Fruit fly (Drosophila melanogaster) whole organism, wandering third instar larva: ENCODE measurements around the gene RabX5.

ENCODE experiments used
- CrebA ChIP-seq: fragments of 200-800 bp; sonication (Bioruptor generic); optimal IDR thresholded peaks from 2 replicates; lab custom pipeline; 2016; ENCODE audit warnings: missing biosample characterization, mild to moderate bottlenecking, missing genetic modification characterization, borderline replicate concordance
- Dif ChIP-seq: fragments of 200-275, 200-300 bp; sonication (Bioruptor generic); optimal IDR thresholded peaks from 2 replicates; lab custom pipeline; 2018; ENCODE audit warnings: missing biosample characterization, missing genetic modification characterization; ENCODE audit not compliant: partially characterized antibody
- Hr78 ChIP-seq: fragments of >200 bp; optimal IDR thresholded peaks from 2 replicates; lab custom pipeline; 2017; ENCODE audit warnings: missing biosample characterization, missing genetic modification characterization
- Hr83 ChIP-seq: fragments of 200-300 bp; sonication (Bioruptor generic); optimal IDR thresholded peaks from 2 replicates; lab custom pipeline; 2016; ENCODE audit warnings: missing biosample characterization, mild to moderate bottlenecking, missing genetic modification characterization, moderate library complexity; ENCODE audit not compliant: poor library complexity, severe bottlenecking
- Jra ChIP-seq: sonication (Bioruptor generic); optimal IDR thresholded peaks from 2 replicates; lab custom pipeline; 2016; ENCODE audit warnings: missing biosample characterization, missing genetic modification characterization
- Mio ChIP-seq: sonication (Bioruptor generic); optimal IDR thresholded peaks from 2 replicates; lab custom pipeline; 2016; ENCODE audit warnings: missing biosample characterization, missing genetic modification characterization
- OdsH ChIP-seq: fragments of 200-800 bp; sonication (Bioruptor generic); optimal IDR thresholded peaks from 2 replicates; lab custom pipeline; 2016; ENCODE audit warnings: missing biosample characterization, mild to moderate bottlenecking, missing genetic modification characterization
- Vsx2 ChIP-seq: fragments of 200-300, 225-300 bp; sonication (Bioruptor generic); optimal IDR thresholded peaks from 2 replicates; lab custom pipeline; 2018; ENCODE audit warnings: missing biosample characterization, missing genetic modification characterization; ENCODE audit not compliant: partially characterized antibody
- dl ChIP-seq, 2 experiments: fragments of 175-275, 200-275 bp in 1 of 2; fragments of 200-275 bp in 1 of 2; sonication (Bioruptor generic); optimal IDR thresholded peaks; lab custom pipeline; 2018; ENCODE audit warnings: mild to moderate bottlenecking in 2 of 2, missing biosample characterization in 2 of 2, missing genetic modification characterization in 2 of 2, moderate library complexity in 2 of 2; ENCODE audit not compliant: partially characterized antibody in 2 of 2, insufficient read depth in 1 of 2
- dsf ChIP-seq: sonication (Bioruptor generic); optimal IDR thresholded peaks from 2 replicates; lab custom pipeline; 2016; ENCODE audit warnings: missing biosample characterization, missing genetic modification characterization, borderline replicate concordance
- ey ChIP-seq: fragments of 200-800 bp; sonication (Bioruptor generic); optimal IDR thresholded peaks from 2 replicates; lab custom pipeline; 2016; ENCODE audit warnings: missing biosample characterization, missing genetic modification characterization
- foxo ChIP-seq, 2 experiments: fragments of 200-800 bp; sonication (Bioruptor generic); optimal IDR thresholded peaks; 2 replicates in 1 of 2; 3 replicates in 1 of 2; lab custom pipeline; 2016 to 2017; ENCODE audit warnings: missing biosample characterization in 2 of 2, missing genetic modification characterization in 2 of 2
- h ChIP-seq: fragments of 200-800 bp; sonication (Bioruptor generic); optimal IDR thresholded peaks from 3 replicates; lab custom pipeline; 2016; ENCODE audit warnings: missing biosample characterization, mild to moderate bottlenecking, missing genetic modification characterization
- lola ChIP-seq: fragments of >200 bp; optimal IDR thresholded peaks from 2 replicates; lab custom pipeline; 2017; ENCODE audit warnings: missing biosample characterization, missing genetic modification characterization
- psq ChIP-seq: fragments of 200-800 bp; sonication (Bioruptor generic); optimal IDR thresholded peaks from 3 replicates; lab custom pipeline; 2017; ENCODE audit warnings: missing biosample characterization, mild to moderate bottlenecking, missing genetic modification characterization, moderate library complexity
- rgr ChIP-seq: fragments of 200-800 bp; sonication (Bioruptor generic); optimal IDR thresholded peaks from 3 replicates; lab custom pipeline; 2016; ENCODE audit warnings: missing biosample characterization, mild to moderate bottlenecking, missing genetic modification characterization
- woc ChIP-seq: sonication (Bioruptor generic); optimal IDR thresholded peaks from 2 replicates; lab custom pipeline; 2016; ENCODE audit warnings: missing biosample characterization, mild to moderate bottlenecking, missing genetic modification characterization

Gene RabX5

DNA sequence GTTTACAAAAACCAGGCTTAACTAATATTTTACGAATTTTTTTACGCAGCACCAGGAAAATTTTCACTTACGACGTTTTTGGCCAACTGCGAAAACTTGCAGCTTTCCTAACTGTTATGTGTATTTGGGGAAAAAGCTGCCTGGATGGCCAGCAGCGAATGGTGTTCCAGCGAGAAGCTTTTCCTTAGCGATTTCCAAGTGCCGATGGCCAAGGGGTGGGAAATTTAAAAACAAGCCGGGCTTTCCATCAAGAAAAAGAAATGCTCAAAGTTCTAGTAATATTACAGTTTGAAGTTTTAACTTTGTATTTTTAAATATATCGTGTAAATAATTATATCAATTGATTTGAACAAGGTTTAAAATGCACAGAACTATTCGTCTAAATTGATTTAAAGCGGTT, 32.3 kb downstream of the RabX5 start, which contains the start of gene nSyb:
nSyb (minus strand) TSS at position 101 of the 400 bp plus-strand sequence.
- TF ChIP-seq h (GFP tag; lab: Kevin White, UChicago), result no peak

DNA sequence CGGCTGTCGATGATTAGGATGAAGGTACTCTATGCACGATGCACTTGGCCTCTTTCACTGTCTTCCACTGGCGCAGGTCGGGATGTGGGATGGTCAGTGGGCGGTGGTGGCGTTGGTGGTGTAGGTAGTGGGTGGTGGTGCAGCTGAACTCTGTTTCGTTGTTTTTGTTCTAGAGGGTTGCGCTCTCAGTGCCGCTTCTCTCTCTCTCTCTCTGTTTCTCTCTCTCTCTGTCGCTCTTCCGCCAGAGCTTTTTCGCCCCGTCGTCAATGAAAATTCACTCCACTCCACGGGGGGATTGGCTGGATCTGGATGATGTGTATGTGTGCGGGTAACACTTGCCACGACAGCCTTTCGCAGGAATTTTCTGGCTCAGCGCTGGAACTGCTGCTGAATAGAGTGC, 33.0 kb downstream of the RabX5 start:
- TF ChIP-seq Mio (GFP tag; lab: Kevin White, UChicago) (no peak), CrebA (GFP tag; lab: Kevin White, UChicago) (no peak), lola (GFP tag; lab: Kevin White, UChicago) (no peak), dl (GFP tag; optimal IDR thresholded peaks at IDR 0.05; lab: Kevin White, UChicago; ENCODE audit: insufficient read depth in 1 of 2, partially characterized antibody in 2 of 2) (no peak), Jra (no peak), foxo (GFP tag; optimal IDR thresholded peaks at IDR 0.05; lab: Kevin White, UChicago) (no peak), Vsx2 (GFP tag; lab: Kevin White, UChicago) (no peak), dsf (GFP tag; lab: Kevin White, UChicago) (no peak), Hr83 (GFP tag; lab: Kevin White, UChicago) (no peak), rgr (GFP tag; lab: Kevin White, UChicago) (no peak), Hr78 (no peak), ey (no peak), woc (GFP tag; lab: Kevin White, UChicago) (no peak)
- TF ChIP-seq, all 38 proteins: peak for 0

DNA sequence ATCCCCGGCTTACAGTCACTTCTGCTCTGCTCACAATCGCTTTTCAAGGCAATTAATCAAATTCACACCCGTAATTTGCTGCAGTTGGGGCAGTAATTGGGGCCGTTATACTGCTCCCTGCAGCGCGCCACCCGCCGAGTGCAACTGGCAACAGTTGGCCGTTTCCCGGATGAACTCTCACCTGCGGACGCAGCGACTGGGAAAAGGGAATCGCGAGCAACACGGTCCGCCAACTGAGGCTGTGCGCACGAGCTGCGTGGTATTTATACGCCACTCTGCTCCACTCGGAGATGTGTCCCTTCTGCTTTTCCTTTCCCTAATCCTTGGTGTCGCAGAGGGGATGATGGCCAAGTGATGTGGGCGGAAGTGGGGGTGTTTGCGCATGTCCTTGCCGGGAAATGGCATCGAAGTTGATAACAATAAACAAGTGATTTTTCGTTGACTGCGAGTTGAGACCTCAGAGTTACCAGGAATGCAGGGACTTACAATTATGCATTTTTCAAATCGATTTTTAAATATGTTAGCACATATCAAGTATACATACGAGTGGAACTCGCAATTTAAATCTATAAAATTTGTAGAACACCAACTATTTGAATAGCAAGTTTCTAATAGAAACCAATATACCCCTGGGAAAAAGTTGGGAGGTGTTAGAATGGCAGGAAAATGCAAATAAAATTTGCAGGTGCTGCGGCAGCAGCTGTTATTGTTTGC, 40.7 kb downstream of the RabX5 start, which contains the start of gene GC:
GC (minus strand) TSS at position 238 of the 714 bp plus-strand sequence.
- TF ChIP-seq OdsH (GFP tag; lab: Kevin White, UChicago), result peak; percentile 6
- TF ChIP-seq Vsx2 (GFP tag; lab: Kevin White, UChicago), result peak; percentile 41
- TF ChIP-seq rgr (GFP tag; lab: Kevin White, UChicago), result peak; percentile 9
- TF ChIP-seq Dif (GFP tag; lab: Kevin White, UChicago), result peak; percentile 29
- no peak for TF ChIP-seq dl (GFP tag; optimal IDR thresholded peaks at IDR 0.05; lab: Kevin White, UChicago; ENCODE audit: insufficient read depth in 1 of 2, partially characterized antibody in 2 of 2)
- TF ChIP-seq foxo (GFP tag; optimal IDR thresholded peaks at IDR 0.05; lab: Kevin White, UChicago), result peak in 1 of 2 experiments; percentile 17
- no peak for TF ChIP-seq Jra
- TF ChIP-seq psq (GFP tag; lab: Kevin White, UChicago), result no peak
- TF ChIP-seq lola (GFP tag; lab: Kevin White, UChicago), result no peak
- peak; percentile 43 for TF ChIP-seq ey

DNA sequence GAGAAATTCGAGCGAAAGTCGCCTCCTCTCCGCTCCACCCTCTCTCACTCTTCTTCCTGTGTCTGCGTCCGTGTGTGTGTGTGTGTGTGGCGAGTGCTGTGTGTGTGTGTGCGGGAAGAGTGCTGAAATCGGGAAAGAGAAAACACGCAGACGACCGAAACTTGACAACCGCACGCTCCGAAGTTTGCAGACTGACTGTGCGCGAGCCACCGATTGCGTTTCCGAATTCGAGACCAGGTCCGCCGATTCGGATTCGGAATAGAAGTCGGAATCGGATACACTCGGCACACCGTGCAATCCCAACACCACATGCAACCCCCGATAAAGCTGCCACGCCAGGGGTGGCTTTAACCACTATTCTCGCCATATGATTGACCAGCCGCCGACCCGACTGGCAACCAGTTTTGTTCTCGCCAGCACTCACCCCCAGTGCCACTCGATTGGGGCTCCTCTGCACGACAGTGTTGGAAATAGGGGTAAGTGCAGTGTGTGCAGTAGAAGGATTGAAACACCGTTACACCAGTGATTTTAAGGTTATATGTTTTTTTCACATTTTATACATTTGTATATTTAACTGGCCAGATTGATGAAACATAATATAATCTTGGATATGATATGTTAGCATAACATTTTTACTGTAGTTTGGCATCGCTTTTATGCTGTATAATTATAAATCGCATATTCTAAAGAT, 41.6 kb downstream of the RabX5 start, which contains the start of gene CG13928:
CG13928 (minus strand) TSS at position 202 of the 691 bp plus-strand sequence.
- TF ChIP-seq Dif (GFP tag; lab: Kevin White, UChicago) (peak; percentile 16), rgr (GFP tag; lab: Kevin White, UChicago) (no peak), Vsx2 (GFP tag; lab: Kevin White, UChicago) (peak; percentile 58)

DNA sequence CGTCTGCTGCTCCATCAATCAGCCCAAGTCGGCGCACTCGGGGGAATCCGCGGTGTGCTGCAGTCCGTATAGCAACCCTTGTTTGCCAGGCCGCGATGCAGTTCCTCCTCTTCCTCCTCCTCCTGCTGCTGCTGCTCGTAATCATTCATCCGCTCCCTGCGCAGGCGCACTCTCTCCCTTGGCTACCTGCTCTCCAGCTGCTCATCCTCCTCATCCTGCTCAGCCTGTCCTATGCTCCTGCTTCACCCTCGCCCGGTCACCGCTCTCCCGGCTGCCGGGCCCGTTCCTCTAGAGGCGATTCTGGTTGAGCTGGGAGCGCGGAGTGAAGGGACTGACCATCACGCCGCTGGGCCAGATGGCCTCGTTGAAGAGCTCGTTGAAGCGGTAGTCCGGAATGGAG, 43.0 kb downstream of the RabX5 start:
- TF ChIP-seq ey (no peak), Vsx2 (GFP tag; lab: Kevin White, UChicago) (peak; percentile 15)
- TF ChIP-seq, all 38 proteins: peak for 1
